Worm (Caenorhabditis elegans) whole organism, young adult: ENCODE data around the gene dmsr-1.

Source experiments
- B0261.1 ChIP-seq: sonication (generic microtip); optimal IDR thresholded peaks from 2 replicates; lab custom pipeline; 2016; ENCODE audit warnings: mild to moderate bottlenecking, missing genetic modification characterization, moderate library complexity, missing compliant biosample characterization
- B0336.3 ChIP-seq: fragments of 200-800 bp; sonication (Bioruptor generic); IDR thresholded peaks from 2 replicates; pipeline ENCODE4 v1.3.6; 2022; ENCODE audit warnings: missing genetic modification characterization, missing compliant biosample characterization
- D2030.7 ChIP-seq: fragments of 200-800 bp; sonication (Bioruptor generic); IDR thresholded peaks from 2 replicates; pipeline ENCODE4 v1.3.6; 2022; ENCODE audit warnings: missing genetic modification reagents, missing genetic modification characterization, missing compliant biosample characterization
- F10E7.11 ChIP-seq: sonication (generic microtip); optimal IDR thresholded peaks from 2 replicates; lab custom pipeline; 2017; ENCODE audit warnings: mild to moderate bottlenecking, missing genetic modification characterization, moderate library complexity, missing compliant biosample characterization
- F22D6.2 ChIP-seq: sonication (generic microtip); optimal IDR thresholded peaks from 2 replicates; lab custom pipeline; 2016; ENCODE audit warnings: mild to moderate bottlenecking, missing genetic modification characterization, missing compliant biosample characterization
- F33H1.4 ChIP-seq: fragments of 200-800 bp; sonication (Bioruptor generic); IDR thresholded peaks from 2 replicates; pipeline ENCODE4 v1.3.6; 2022; ENCODE audit warnings: missing genetic modification reagents, missing genetic modification characterization, missing compliant biosample characterization
- F37B4.10 ChIP-seq: fragments of 200-800 bp; sonication (Bioruptor generic); IDR thresholded peaks from 2 replicates; pipeline ENCODE4 v1.3.6; 2022; ENCODE audit warnings: missing genetic modification characterization, missing compliant biosample characterization
- F57A8.1 ChIP-seq: fragments of 200-800 bp; sonication (Bioruptor generic); optimal IDR thresholded peaks from 2 replicates; lab custom pipeline; 2018; ENCODE audit warnings: mild to moderate bottlenecking, missing genetic modification characterization, moderate library complexity, missing compliant biosample characterization
- T07F8.4 ChIP-seq: sonication (generic microtip); optimal IDR thresholded peaks from 2 replicates; lab custom pipeline; 2016; ENCODE audit warnings: mild to moderate bottlenecking, missing genetic modification characterization, moderate library complexity, missing compliant biosample characterization
- Y79H2A.3 ChIP-seq: fragments of 200-800 bp; sonication (Bioruptor generic); conservative IDR thresholded peaks from 2 replicates; pipeline ENCODE4 v1.3.6; 2022; ENCODE audit warnings: missing genetic modification reagents, missing genetic modification characterization, missing compliant biosample characterization
- Y95B8A.8 ChIP-seq: fragments of 200-800 bp; sonication (Bioruptor generic); IDR thresholded peaks from 2 replicates; pipeline ENCODE4 v1.3.6; 2022; ENCODE audit warnings: missing genetic modification reagents, missing genetic modification characterization, missing compliant biosample characterization
- ama-1 ChIP-seq, 3 experiments: fragments of 150-350 bp in 1 of 3; sonication (generic microtip) in 2 of 3; optimal IDR thresholded peaks; 2 replicates each; lab custom pipeline; 2014 to 2018; ENCODE audit warnings: missing biosample characterization in 2 of 3, missing genetic modification characterization in 2 of 3, missing genetic modification reagents in 2 of 3
- attf-5 ChIP-seq: fragments of 200-800 bp; sonication (Bioruptor generic); optimal IDR thresholded peaks from 2 replicates; lab custom pipeline; 2018; ENCODE audit warnings: mild to moderate bottlenecking, missing genetic modification characterization, missing compliant biosample characterization
- ceh-58 ChIP-seq: fragments of 200-800 bp; sonication (Bioruptor generic); IDR thresholded peaks from 2 replicates; pipeline ENCODE4 v1.3.6; 2022; ENCODE audit warnings: missing genetic modification characterization, missing compliant biosample characterization
- dox-1 ChIP-seq: fragments of 200-800 bp; sonication (Bioruptor generic); IDR thresholded peaks from 2 replicates; pipeline ENCODE4 v1.3.6; 2022; ENCODE audit warnings: missing genetic modification reagents, missing genetic modification characterization, missing compliant biosample characterization
- egrh-3 ChIP-seq: fragments of 200-800 bp; sonication (Bioruptor generic); IDR thresholded peaks from 2 replicates; pipeline ENCODE4 v1.3.6; 2022; ENCODE audit warnings: missing genetic modification reagents, missing genetic modification characterization, missing compliant biosample characterization
- ekl-4 ChIP-seq: fragments of 200-800 bp; sonication (Bioruptor generic); IDR thresholded peaks from 2 replicates; pipeline ENCODE4 v1.3.6; 2022; ENCODE audit warnings: missing genetic modification reagents, missing genetic modification characterization, missing compliant biosample characterization
- him-1 ChIP-seq: sonication (generic microtip); optimal IDR thresholded peaks from 2 replicates; lab custom pipeline; 2016; ENCODE audit warnings: missing genotype, missing genetic modification reagents, missing genetic modification characterization, missing compliant biosample characterization
- hmg-1.2 ChIP-seq: fragments of 200-800 bp; sonication (Bioruptor generic); IDR thresholded peaks from 2 replicates; pipeline ENCODE4 v1.3.6; 2022; ENCODE audit warnings: missing genetic modification reagents, missing genetic modification characterization, missing compliant biosample characterization
- let-526 ChIP-seq: fragments of 200-800 bp; sonication (Bioruptor generic); IDR thresholded peaks from 2 replicates; pipeline ENCODE4 v1.3.6; 2022; ENCODE audit warnings: missing genetic modification reagents, missing genetic modification characterization, missing compliant biosample characterization
- let-607 ChIP-seq, 2 experiments: fragments of 200-800 bp in 1 of 2; sonication (Bioruptor generic) in 1 of 2; sonication (generic microtip) in 1 of 2; optimal IDR thresholded peaks; 2 replicates each; lab custom pipeline; 2016 to 2018; ENCODE audit warnings: mild to moderate bottlenecking in 2 of 2, missing compliant biosample characterization in 2 of 2, missing genetic modification characterization in 2 of 2, moderate library complexity in 2 of 2, missing genotype in 1 of 2
- lin-26 ChIP-seq: fragments of 200-800 bp; sonication (Bioruptor generic); IDR thresholded peaks from 2 replicates; pipeline ENCODE4 v1.3.6; 2022; ENCODE audit warnings: missing genetic modification reagents, missing genetic modification characterization, missing compliant biosample characterization
- lin-35 ChIP-seq, 3 experiments: fragments of 150-350 bp in 2 of 3; sonication (generic microtip) in 1 of 3; optimal IDR thresholded peaks; 2 replicates each; lab custom pipeline; 2014 to 2018; ENCODE audit warnings: missing biosample characterization in 3 of 3, missing genetic modification characterization in 3 of 3, missing genetic modification reagents in 3 of 3
- lsl-1 ChIP-seq: fragments of 200-800 bp; sonication (Bioruptor generic); optimal IDR thresholded peaks from 2 replicates; lab custom pipeline; 2018; ENCODE audit warnings: mild to moderate bottlenecking, missing genetic modification characterization, moderate library complexity, missing compliant biosample characterization
- madf-6 ChIP-seq: fragments of 200-800 bp; sonication (Bioruptor generic); IDR thresholded peaks from 2 replicates; pipeline ENCODE4 v1.3.6; 2022; ENCODE audit warnings: missing genetic modification reagents, missing genetic modification characterization, missing compliant biosample characterization
- madf-8 ChIP-seq: fragments of 200-800 bp; sonication (Bioruptor generic); conservative IDR thresholded peaks from 2 replicates; pipeline ENCODE4 v1.3.6; 2022; ENCODE audit warnings: missing genetic modification reagents, missing genetic modification characterization, missing compliant biosample characterization
- mcd-1 ChIP-seq: fragments of 200-800 bp; sonication (Bioruptor generic); IDR thresholded peaks from 2 replicates; pipeline ENCODE4 v1.3.6; 2022; ENCODE audit warnings: missing genetic modification reagents, missing genetic modification characterization, missing compliant biosample characterization
- nfyb-1 ChIP-seq: fragments of 200-800 bp; sonication (Bioruptor generic); IDR thresholded peaks from 2 replicates; pipeline ENCODE4 v1.3.6; 2022; ENCODE audit warnings: missing genetic modification reagents, missing genetic modification characterization, missing compliant biosample characterization
- nhr-80 ChIP-seq: sonication (generic microtip); optimal IDR thresholded peaks from 2 replicates; lab custom pipeline; 2016; ENCODE audit warnings: missing genetic modification characterization, missing compliant biosample characterization
- pbrm-1 ChIP-seq: fragments of 200-800 bp; sonication (Bioruptor generic); IDR thresholded peaks from 2 replicates; pipeline ENCODE4 v1.3.6; 2022; ENCODE audit warnings: missing genetic modification reagents, missing genetic modification characterization, missing compliant biosample characterization
- sdz-38 ChIP-seq: sonication (generic microtip); optimal IDR thresholded peaks from 2 replicates; lab custom pipeline; 2016; ENCODE audit warnings: missing genotype, missing genetic modification characterization, missing compliant biosample characterization
- snpc-1.1 ChIP-seq: sonication (generic microtip); optimal IDR thresholded peaks from 2 replicates; lab custom pipeline; 2017; ENCODE audit warnings: missing genetic modification characterization, mild to moderate bottlenecking, missing compliant biosample characterization, antibody characterized with exemption, moderate library complexity, missing genotype, missing genetic modification reagents; ENCODE audit not compliant: insufficient read depth
- snpc-1.3 ChIP-seq: sonication (generic microtip); optimal IDR thresholded peaks from 2 replicates; lab custom pipeline; 2017; ENCODE audit warnings: missing genetic modification characterization, mild to moderate bottlenecking, missing compliant biosample characterization, antibody characterized with exemption, moderate library complexity, missing genotype, missing genetic modification reagents; ENCODE audit not compliant: insufficient read depth
- snpc-3.4 ChIP-seq: sonication (generic microtip); optimal IDR thresholded peaks from 2 replicates; lab custom pipeline; 2017; ENCODE audit warnings: missing genetic modification characterization, mild to moderate bottlenecking, missing compliant biosample characterization, antibody characterized with exemption, moderate library complexity, missing genotype, missing genetic modification reagents
- snpc-4 ChIP-seq, 5 experiments: fragments of 150-350 bp in 1 of 5; sonication (generic microtip) in 4 of 5; optimal IDR thresholded peaks; 2 replicates each; lab custom pipeline; 2014 to 2018; ENCODE audit warnings: missing genetic modification characterization in 5 of 5, missing biosample characterization in 3 of 5, antibody characterized with exemption in 2 of 5, mild to moderate bottlenecking in 2 of 5, missing compliant biosample characterization in 2 of 5, missing genotype in 2 of 5, moderate library complexity in 2 of 5, missing genetic modification reagents in 1 of 5
- somi-1 ChIP-seq: fragments of 200-800 bp; sonication (Bioruptor generic); optimal IDR thresholded peaks from 2 replicates; lab custom pipeline; 2018; ENCODE audit warnings: mild to moderate bottlenecking, missing genetic modification characterization, missing compliant biosample characterization
- tbp1 ChIP-seq: fragments of 200-800 bp; sonication (Bioruptor generic); optimal IDR thresholded peaks from 2 replicates; lab custom pipeline; 2018; ENCODE audit warnings: mild to moderate bottlenecking, missing genetic modification characterization, missing compliant biosample characterization
- tbx-9 ChIP-seq: sonication (generic microtip); optimal IDR thresholded peaks from 2 replicates; lab custom pipeline; 2016; ENCODE audit warnings: borderline replicate concordance, missing genetic modification characterization, inconsistent platforms, missing compliant biosample characterization
- ztf-3 ChIP-seq: fragments of 200-800 bp; sonication (Bioruptor generic); optimal IDR thresholded peaks from 2 replicates; lab custom pipeline; 2018; ENCODE audit warnings: mild to moderate bottlenecking, missing genetic modification characterization, missing compliant biosample characterization

The dmsr-1 gene

DNA sequence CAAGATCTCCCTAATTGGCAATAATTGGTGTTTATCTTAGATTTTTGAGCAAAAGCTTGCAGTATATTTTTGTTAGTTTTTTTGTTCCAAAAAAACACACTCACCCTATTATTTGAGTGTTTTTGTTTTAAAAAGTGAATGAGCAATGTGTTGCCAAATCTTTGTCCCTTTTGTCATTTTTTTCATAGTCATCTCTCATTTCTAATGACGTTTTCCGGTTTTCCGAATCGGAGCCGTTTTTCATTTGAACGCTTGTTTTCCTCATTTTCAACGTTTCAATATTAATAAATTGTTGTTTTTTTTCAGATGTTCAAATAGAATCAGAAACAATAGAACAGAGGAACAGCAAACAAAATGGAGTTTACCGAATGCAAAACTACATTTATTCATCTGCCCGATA lies at the start of gene dmsr-1:
TSS of gene dmsr-1 (plus strand) at position 301 of the 400 bp plus-strand sequence.
- TF ChIP-seq snpc-3.4 (tag; lab: Kevin White, UChicago), result no peak
- no peak for TF ChIP-seq somi-1
- TF ChIP-seq Y95B8A.8, result no peak
- TF ChIP-seq let-607 (tag; optimal IDR thresholded peaks at IDR 0.05; lab: Kevin White, UChicago), result no peak
- no peak for TF ChIP-seq tbx-9 (tag; lab: Kevin White, UChicago)
- no peak for TF ChIP-seq snpc-1.3 (tag; lab: Kevin White, UChicago)
- TF ChIP-seq F57A8.1 (GFP tag; lab: Kevin White, UChicago), result no peak
- TF ChIP-seq T07F8.4, result no peak
- TF ChIP-seq lin-35 (GFP tag; optimal IDR thresholded peaks at IDR 0.05; lab: Kevin White, UChicago), result no peak
- TF ChIP-seq F37B4.10 (GFP tag; lab: Robert Waterston, UW), result no peak

DNA sequence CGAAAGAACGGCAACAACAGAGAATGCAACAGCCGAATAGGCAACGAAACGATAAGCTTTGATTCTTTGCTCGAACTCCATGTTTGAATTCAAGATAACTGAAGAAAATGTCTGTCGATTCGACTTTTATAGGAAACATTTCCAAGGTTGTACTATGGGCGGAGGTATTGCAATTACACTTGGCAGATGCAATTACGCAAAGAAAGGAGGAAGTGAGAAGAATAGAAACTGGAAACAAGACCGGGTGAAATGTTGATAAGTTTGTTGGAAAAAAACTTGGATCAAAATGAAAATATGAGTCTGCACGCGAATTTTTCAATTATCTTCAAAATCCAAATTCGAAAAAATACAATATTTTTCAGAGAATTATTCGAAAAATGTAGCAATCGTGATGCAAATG lies 48.8 kb upstream of the dmsr-1 start, which contains the start of gene col-155:
TSS of gene col-155 (minus strand) at position 101 of the 400 bp plus-strand sequence.
- no peak for TF ChIP-seq F22D6.2 (tag; lab: Kevin White, UChicago)
- TF ChIP-seq T07F8.4, result no peak
- TF ChIP-seq B0261.1 (tag; lab: Kevin White, UChicago), result no peak
- no peak for TF ChIP-seq attf-5 (GFP tag; lab: Kevin White, UChicago)
- no peak for TF ChIP-seq sdz-38 (tag; lab: Kevin White, UChicago)
- no peak for TF ChIP-seq ztf-3 (GFP tag; lab: Kevin White, UChicago)
- TF ChIP-seq lin-35 (GFP tag; optimal IDR thresholded peaks at IDR 0.05; lab: Kevin White, UChicago), result no peak
- no peak for TF ChIP-seq nhr-80 (tag; lab: Kevin White, UChicago)
- no peak for TF ChIP-seq ama-1 (optimal IDR thresholded peaks at IDR 0.05; lab: Kevin White, UChicago)
- TF ChIP-seq ama-1 (GFP tag; optimal IDR thresholded peaks at IDR 0.05; lab: Kevin White, UChicago), result no peak
- no peak for TF ChIP-seq D2030.7 (GFP tag; lab: Robert Waterston, UW)
- no peak for TF ChIP-seq B0336.3
- no peak for TF ChIP-seq snpc-4 (GFP tag; optimal IDR thresholded peaks at IDR 0.05; lab: Kevin White, UChicago)
- TF ChIP-seq snpc-4 (tag; optimal IDR thresholded peaks at IDR 0.05; lab: Kevin White, UChicago), result no peak
- TF ChIP-seq ceh-58 (GFP tag; lab: Robert Waterston, UW), result no peak
- no peak for TF ChIP-seq egrh-3 (GFP tag; lab: Robert Waterston, UW)

DNA sequence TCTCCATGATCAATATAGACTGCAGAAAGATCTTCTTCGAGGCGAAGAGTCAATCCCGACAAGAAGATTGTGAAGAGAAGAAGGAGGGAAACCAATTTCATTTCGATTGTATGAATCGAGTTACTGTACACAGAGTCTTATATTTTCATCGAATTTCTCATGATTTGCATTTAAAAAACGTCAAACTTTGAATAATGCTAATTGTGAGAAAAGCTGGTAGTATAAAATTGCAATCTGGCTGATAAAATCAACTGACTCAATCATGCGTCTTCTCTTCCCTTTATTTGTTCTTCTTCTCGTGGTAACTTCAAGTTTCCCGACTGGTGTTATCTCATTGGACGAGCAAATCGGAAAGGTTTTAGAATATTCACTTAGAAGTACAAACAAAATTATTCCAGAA lies 48.2 kb upstream of the dmsr-1 start, which contains the start of the genes K03B8.11 and K03B8.14:
TSS of gene K03B8.11 (minus strand) at position 101 of the 400 bp plus-strand sequence.
TSS of gene K03B8.14 (plus strand) at position 110 of the 400 bp plus-strand sequence.
- TF ChIP-seq mcd-1 (GFP tag; lab: Robert Waterston, UW) (no peak), snpc-3.4 (tag; lab: Kevin White, UChicago) (no peak), tbx-9 (tag; lab: Kevin White, UChicago) (no peak), let-526 (GFP tag; lab: Robert Waterston, UW) (no peak), F57A8.1 (GFP tag; lab: Kevin White, UChicago) (no peak), Y79H2A.3 (GFP tag; lab: Robert Waterston, UW) (no peak), ekl-4 (GFP tag; lab: Robert Waterston, UW) (no peak), F10E7.11 (tag; lab: Kevin White, UChicago) (no peak), D2030.7 (GFP tag; lab: Robert Waterston, UW) (no peak), madf-8 (GFP tag; lab: Robert Waterston, UW) (no peak)

DNA sequence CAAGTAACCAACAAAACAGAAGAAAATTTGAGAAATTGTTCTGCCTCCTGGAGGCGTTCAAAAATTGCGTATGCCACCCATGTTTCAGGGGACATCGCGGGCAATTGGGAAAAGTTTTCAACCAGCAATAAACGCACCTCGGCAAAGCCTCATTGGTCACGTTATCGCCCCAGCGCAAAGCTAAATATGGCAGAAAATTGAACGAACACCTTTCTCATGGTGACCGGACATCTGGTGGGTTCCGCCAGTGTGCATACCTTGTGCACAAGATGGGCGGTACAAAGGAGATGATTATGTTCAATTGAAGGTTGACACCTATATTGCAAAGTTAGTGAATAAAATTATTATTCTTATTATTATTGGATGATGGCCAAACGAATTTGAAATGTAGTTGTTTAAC lies 47.5 kb upstream of the dmsr-1 start:
- TF ChIP-seq madf-6 (GFP tag; lab: Robert Waterston, UW) (peak; percentile 40; the same call in 1 of the 2 replicates), pbrm-1 (GFP tag; lab: Robert Waterston, UW) (peak; percentile 52; the same call in 1 of the 2 replicates), snpc-4 (GFP tag; optimal IDR thresholded peaks at IDR 0.05; lab: Kevin White, UChicago) (peak; percentile 85), snpc-4 (tag; optimal IDR thresholded peaks at IDR 0.05; lab: Kevin White, UChicago) (peak in 3 of 4 experiments; percentile 86 to 92 (median 91)), snpc-1.3 (tag; lab: Kevin White, UChicago) (peak; percentile 15), nfyb-1 (GFP tag; lab: Robert Waterston, UW) (peak; percentile 47; the same call in 1 of the 2 replicates), D2030.7 (GFP tag; lab: Robert Waterston, UW) (peak; percentile 62), F33H1.4 (GFP tag; lab: Robert Waterston, UW) (0 out of 2 replicates have a peak, but pooled peaks have one; percentile 30), lin-26 (GFP tag; lab: Robert Waterston, UW) (0 out of 2 replicates have a peak, but pooled peaks have one; percentile 32), snpc-3.4 (tag; lab: Kevin White, UChicago) (peak; percentile 61), tbp1 (GFP tag; lab: Kevin White, UChicago) (peak; percentile 60), him-1 (peak; percentile 48), snpc-1.1 (tag; lab: Kevin White, UChicago) (peak; percentile 88), dox-1 (GFP tag; lab: Robert Waterston, UW) (peak; percentile 73; the same call in 1 of the 2 replicates), hmg-1.2 (peak; percentile 73), lsl-1 (GFP tag; lab: Kevin White, UChicago) (peak; percentile 14)
